Worm (Caenorhabditis elegans) whole organism, late embryonic: ENCODE measurements around the gene nspb-12.

Experiments used
- C08G9.2 ChIP-seq: sonication (generic microtip); optimal IDR thresholded peaks from 2 replicates; lab custom pipeline; 2016; ENCODE audit warnings: mild to moderate bottlenecking, missing genetic modification characterization, moderate library complexity, missing compliant biosample characterization
- K09A11.1 ChIP-seq: sonication (generic microtip); optimal IDR thresholded peaks from 2 replicates; lab custom pipeline; 2017; ENCODE audit warnings: antibody characterized with exemption, mild to moderate bottlenecking, missing genetic modification characterization, missing compliant biosample characterization; ENCODE audit not compliant: insufficient read depth
- T23F11.4 ChIP-seq: fragments of 200-800 bp; sonication (Bioruptor generic); optimal IDR thresholded peaks from 2 replicates; lab custom pipeline; 2018; ENCODE audit warnings: mild to moderate bottlenecking, missing genetic modification characterization, missing compliant biosample characterization
- Y22D7AL.16 ChIP-seq: sonication (generic microtip); optimal IDR thresholded peaks from 2 replicates; lab custom pipeline; 2016; ENCODE audit warnings: missing genetic modification characterization, missing compliant biosample characterization
- ama-1 ChIP-seq: fragments of 150-350 bp; optimal IDR thresholded peaks from 2 replicates; lab custom pipeline; 2014
- ceh-14 ChIP-seq: sonication (generic microtip); optimal IDR thresholded peaks from 2 replicates; lab custom pipeline; 2016; ENCODE audit warnings: missing genotype, missing genetic modification characterization, missing compliant biosample characterization
- ceh-19 ChIP-seq: fragments of 200-800 bp; sonication (Bioruptor generic); optimal IDR thresholded peaks from 2 replicates; lab custom pipeline; 2018; ENCODE audit warnings: mild to moderate bottlenecking, missing genetic modification characterization, missing compliant biosample characterization
- ceh-30 ChIP-seq: fragments of 150-350 bp; optimal IDR thresholded peaks from 2 replicates; lab custom pipeline; 2014; ENCODE audit warnings: missing biosample characterization, missing genetic modification characterization
- ceh-31 ChIP-seq: sonication (generic microtip); optimal IDR thresholded peaks from 2 replicates; lab custom pipeline; 2016; ENCODE audit warnings: missing genetic modification characterization, missing compliant biosample characterization
- ceh-45 ChIP-seq: fragments of 200-800 bp; sonication (Bioruptor generic); IDR thresholded peaks from 2 replicates; pipeline ENCODE4 v1.3.6; 2022; ENCODE audit warnings: missing genetic modification reagents, missing genetic modification characterization, missing compliant biosample characterization
- ceh-48 ChIP-seq: sonication (generic microtip); optimal IDR thresholded peaks from 2 replicates; lab custom pipeline; 2016; ENCODE audit warnings: missing genetic modification characterization, inconsistent platforms, missing compliant biosample characterization
- ceh-9 ChIP-seq: sonication (generic microtip); optimal IDR thresholded peaks from 2 replicates; lab custom pipeline; 2016; ENCODE audit warnings: mild to moderate bottlenecking, missing genetic modification characterization, inconsistent platforms, missing compliant biosample characterization
- che-1 ChIP-seq: sonication (generic microtip); optimal IDR thresholded peaks from 2 replicates; lab custom pipeline; 2016; ENCODE audit warnings: mild to moderate bottlenecking, missing genetic modification characterization, missing compliant biosample characterization
- dmd-4 ChIP-seq: sonication (generic microtip); optimal IDR thresholded peaks from 2 replicates; lab custom pipeline; 2016; ENCODE audit warnings: borderline replicate concordance, missing genetic modification characterization, missing compliant biosample characterization
- elt-2 ChIP-seq: sonication (generic microtip); optimal IDR thresholded peaks from 2 replicates; lab custom pipeline; 2016; ENCODE audit warnings: missing genetic modification reagents, missing genetic modification characterization, missing compliant biosample characterization
- elt-4 ChIP-seq: sonication (generic microtip); optimal IDR thresholded peaks from 2 replicates; lab custom pipeline; 2016; ENCODE audit warnings: missing genetic modification characterization, missing compliant biosample characterization
- ets-4 ChIP-seq: sonication (generic microtip); optimal IDR thresholded peaks from 2 replicates; lab custom pipeline; 2016; ENCODE audit warnings: missing genetic modification characterization, missing compliant biosample characterization
- fax-1 ChIP-seq: sonication (generic microtip); optimal IDR thresholded peaks from 2 replicates; lab custom pipeline; 2016; ENCODE audit warnings: missing genotype, missing genetic modification characterization, missing compliant biosample characterization
- gmeb-2 ChIP-seq: sonication (generic microtip); optimal IDR thresholded peaks from 2 replicates; lab custom pipeline; 2016; ENCODE audit warnings: missing genetic modification characterization, inconsistent platforms, missing compliant biosample characterization
- hlh-13 ChIP-seq: fragments of 200-800 bp; sonication (Bioruptor generic); optimal IDR thresholded peaks from 2 replicates; lab custom pipeline; 2018; ENCODE audit warnings: mild to moderate bottlenecking, missing genetic modification characterization, missing compliant biosample characterization
- hlh-15 ChIP-seq: sonication (generic microtip); optimal IDR thresholded peaks from 2 replicates; lab custom pipeline; 2016; ENCODE audit warnings: missing genetic modification characterization, missing compliant biosample characterization
- hlh-6 ChIP-seq: sonication (generic microtip); optimal IDR thresholded peaks from 2 replicates; lab custom pipeline; 2016; ENCODE audit warnings: missing genotype, missing genetic modification characterization, missing compliant biosample characterization
- hlh-8 ChIP-seq: sonication (generic microtip); optimal IDR thresholded peaks from 2 replicates; lab custom pipeline; 2016; ENCODE audit warnings: missing genotype, missing genetic modification characterization, missing compliant biosample characterization
- lim-6 ChIP-seq: sonication (generic microtip); optimal IDR thresholded peaks from 2 replicates; lab custom pipeline; 2016; ENCODE audit warnings: missing genetic modification characterization, missing compliant biosample characterization
- lin-11 ChIP-seq: fragments of 200-800 bp; sonication (Bioruptor generic); optimal IDR thresholded peaks from 2 replicates; lab custom pipeline; 2018; ENCODE audit warnings: mild to moderate bottlenecking, missing genetic modification characterization, missing compliant biosample characterization
- madf-2 ChIP-seq: sonication (generic microtip); optimal IDR thresholded peaks from 2 replicates; lab custom pipeline; 2017; ENCODE audit warnings: missing genetic modification characterization, missing compliant biosample characterization
- nhr-11 ChIP-seq: fragments of 150-350 bp; optimal IDR thresholded peaks from 2 replicates; lab custom pipeline; 2014; ENCODE audit warnings: missing biosample characterization, missing genetic modification characterization
- nhr-232 ChIP-seq: sonication (generic microtip); optimal IDR thresholded peaks from 2 replicates; lab custom pipeline; 2016; ENCODE audit warnings: missing genetic modification characterization, missing compliant biosample characterization
- npax-4 ChIP-seq: sonication (generic microtip); optimal IDR thresholded peaks from 2 replicates; lab custom pipeline; 2016; ENCODE audit warnings: missing genetic modification characterization, missing compliant biosample characterization
- odd-2 ChIP-seq: sonication (generic microtip); optimal IDR thresholded peaks from 2 replicates; lab custom pipeline; 2017; ENCODE audit warnings: antibody characterized with exemption, mild to moderate bottlenecking, missing genetic modification characterization, missing compliant biosample characterization
- pag-3 ChIP-seq: sonication (generic microtip); optimal IDR thresholded peaks from 2 replicates; lab custom pipeline; 2016; ENCODE audit warnings: missing compliant biosample characterization, missing genetic modification characterization, borderline replicate concordance
- pat-9 ChIP-seq: fragments of 200-800 bp; sonication (Bioruptor generic); optimal IDR thresholded peaks from 2 replicates; lab custom pipeline; 2018; ENCODE audit warnings: mild to moderate bottlenecking, missing genetic modification characterization, moderate library complexity, missing compliant biosample characterization
- pax-1 ChIP-seq: fragments of 150-350 bp; optimal IDR thresholded peaks from 2 replicates; lab custom pipeline; 2014; ENCODE audit warnings: missing biosample characterization, missing genetic modification characterization
- pha-4 ChIP-seq: fragments of 150-350 bp; optimal IDR thresholded peaks from 2 replicates; lab custom pipeline; 2018; ENCODE audit warnings: missing biosample characterization, missing genetic modification reagents, missing genetic modification characterization
- pros-1 ChIP-seq: fragments of 150-350 bp; optimal IDR thresholded peaks from 2 replicates; lab custom pipeline; 2014; ENCODE audit warnings: missing biosample characterization, missing genetic modification reagents, missing genetic modification characterization
- ref-2 ChIP-seq: sonication (generic microtip); optimal IDR thresholded peaks from 2 replicates; lab custom pipeline; 2016; ENCODE audit warnings: missing genetic modification characterization, missing compliant biosample characterization
- sox-2 ChIP-seq: fragments of 200-800 bp; sonication (Bioruptor generic); IDR thresholded peaks from 2 replicates; pipeline ENCODE4 v1.3.6; 2022; ENCODE audit warnings: missing genetic modification reagents, missing genetic modification characterization, missing compliant biosample characterization
- sox-4 ChIP-seq: sonication (generic microtip); optimal IDR thresholded peaks from 2 replicates; lab custom pipeline; 2017; ENCODE audit warnings: mild to moderate bottlenecking, missing genetic modification characterization, inconsistent platforms, missing compliant biosample characterization
- tbx-7 ChIP-seq: sonication (generic microtip); optimal IDR thresholded peaks from 2 replicates; lab custom pipeline; 2016; ENCODE audit warnings: missing genotype, missing genetic modification characterization, missing compliant biosample characterization
- unc-3 ChIP-seq, 2 experiments: fragments of 200-800 bp in 1 of 2; sonication (Bioruptor generic) in 1 of 2; sonication (generic microtip) in 1 of 2; conservative IDR thresholded peaks in 1 of 2; optimal IDR thresholded peaks in 1 of 2; 2 replicates each; pipeline versions ENCODE4 v1.3.6 to Lab custom; 2016 to 2022; ENCODE audit warnings: missing compliant biosample characterization in 2 of 2, missing genetic modification characterization in 2 of 2, missing genetic modification reagents in 1 of 2
- unc-42 ChIP-seq: sonication (generic microtip); optimal IDR thresholded peaks from 2 replicates; lab custom pipeline; 2016; ENCODE audit warnings: missing genotype, missing genetic modification characterization, missing compliant biosample characterization
- unc-55 ChIP-seq: sonication (generic microtip); optimal IDR thresholded peaks from 2 replicates; lab custom pipeline; 2017; ENCODE audit warnings: missing biosample characterization, missing genetic modification reagents, missing genetic modification characterization
- zip-5 ChIP-seq: sonication (generic microtip); optimal IDR thresholded peaks from 2 replicates; lab custom pipeline; 2016; ENCODE audit warnings: missing genetic modification characterization, missing compliant biosample characterization

nspb-12 gene

DNA sequence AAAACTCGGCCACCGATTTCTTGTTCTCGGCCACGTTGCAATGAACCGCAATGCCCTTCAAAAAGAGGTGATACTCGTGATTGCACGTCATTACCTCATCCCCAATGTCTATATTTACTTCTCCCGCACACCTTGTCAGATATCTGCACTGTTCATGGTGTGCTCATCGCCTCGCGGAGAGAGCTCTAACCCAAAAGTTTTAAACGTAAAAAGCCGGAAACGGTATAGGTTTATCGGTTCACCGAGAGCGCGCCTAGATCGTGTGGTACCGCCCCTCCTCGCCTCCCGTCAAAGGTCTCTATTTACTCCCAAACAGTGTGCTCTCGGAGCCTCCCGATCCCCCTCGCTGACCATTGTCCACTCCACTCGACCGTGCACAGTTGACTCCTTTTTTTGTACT, 16.1 kb upstream of the nspb-12 start, which contains the start of gene F56D2.3:
Gene F56D2.3, plus strand, starts transcription at position 301 of the 400 bp plus-strand sequence.
- no peak for TF ChIP-seq madf-2 (tag; lab: Kevin White, UChicago)
- no peak for TF ChIP-seq unc-3 (GFP tag; conservative IDR thresholded peaks at IDR 0.05; lab: Robert Waterston, UW)
- no peak for TF ChIP-seq unc-3 (tag; optimal IDR thresholded peaks at IDR 0.05; lab: Kevin White, UChicago)
- TF ChIP-seq elt-2, result no peak
- TF ChIP-seq C08G9.2, result no peak
- no peak for TF ChIP-seq ceh-48
- TF ChIP-seq ceh-30 (tag; lab: Kevin White, UChicago), result no peak
- TF ChIP-seq pax-1 (tag; lab: Kevin White, UChicago), result peak; percentile 16
- TF ChIP-seq hlh-8, result no peak
- TF ChIP-seq lim-6 (tag; lab: Kevin White, UChicago), result no peak
- peak; percentile 1 for TF ChIP-seq ets-4 (tag; lab: Kevin White, UChicago)
- TF ChIP-seq fax-1, result no peak
- TF ChIP-seq pha-4 (tag; lab: Kevin White, UChicago), result no peak
- TF ChIP-seq zip-5 (tag; lab: Kevin White, UChicago), result no peak
- no peak for TF ChIP-seq ama-1

DNA sequence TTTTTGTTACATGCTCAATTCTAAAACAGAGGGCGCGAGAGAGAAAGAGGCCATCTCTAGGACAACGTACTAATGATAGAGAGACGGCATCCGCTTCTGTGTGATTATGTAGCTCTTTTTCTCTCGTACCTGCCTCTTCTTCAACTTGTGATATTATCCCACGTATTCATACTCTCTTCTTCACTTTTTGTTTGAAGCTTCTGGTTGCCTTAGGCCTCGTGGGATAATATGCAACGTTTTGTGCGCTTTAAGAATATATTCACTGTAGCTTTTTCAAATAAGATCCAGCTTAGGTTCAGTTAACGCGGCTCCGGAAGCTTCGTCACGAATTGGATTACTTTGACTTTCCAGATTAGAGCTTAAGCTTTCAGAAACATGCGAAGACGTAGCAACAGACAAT, 14.2 kb upstream of the nspb-12 start, which contains the start of the genes F56D2.8 and uev-2:
Gene F56D2.8, minus strand, starts transcription at position 101 of the 400 bp plus-strand sequence.
Gene uev-2, plus strand, starts transcription at position 360 of the 400 bp plus-strand sequence.
- TF ChIP-seq ceh-19 (GFP tag; lab: Kevin White, UChicago), result no peak

- no peak for TF ChIP-seq ceh-45 (GFP tag; lab: Robert Waterston, UW)
Observed at ce11 chrIII:5581049-5581448, 12.5 kb upstream of the nspb-12 start, which contains the start of gene F56D2.5. F56D2.5 (minus strand) TSS chrIII:5581419.

- no peak for TF ChIP-seq ceh-31 (tag; lab: Kevin White, UChicago)
- no peak for TF ChIP-seq lin-11 (tag; lab: Kevin White, UChicago)
- TF ChIP-seq pros-1 (tag; lab: Kevin White, UChicago), result no peak
- TF ChIP-seq dmd-4, result no peak
- TF ChIP-seq pax-1 (tag; lab: Kevin White, UChicago), result no peak
- no peak for TF ChIP-seq pat-9 (tag; lab: Kevin White, UChicago)
- TF ChIP-seq Y22D7AL.16 (tag; lab: Kevin White, UChicago), result no peak
- TF ChIP-seq tbx-7 (tag; lab: Kevin White, UChicago), result no peak
- TF ChIP-seq pag-3 (tag; lab: Kevin White, UChicago), result no peak
- TF ChIP-seq hlh-6 (tag; lab: Kevin White, UChicago), result no peak
- no peak for TF ChIP-seq elt-2
- TF ChIP-seq nhr-11 (tag; lab: Kevin White, UChicago), result no peak
- no peak for TF ChIP-seq sox-2
- no peak for TF ChIP-seq ceh-14 (tag; lab: Kevin White, UChicago)
- no peak for TF ChIP-seq gmeb-2 (tag; lab: Kevin White, UChicago)
- TF ChIP-seq ref-2 (tag; lab: Kevin White, UChicago), result no peak
- no peak for TF ChIP-seq C08G9.2
- no peak for TF ChIP-seq sox-4
Observed at ce11 chrIII:5573694-5574093, 5.1 kb upstream of the nspb-12 start, which contains the start of gene molo-1. molo-1 (plus strand) TSS chrIII:5573994.

DNA sequence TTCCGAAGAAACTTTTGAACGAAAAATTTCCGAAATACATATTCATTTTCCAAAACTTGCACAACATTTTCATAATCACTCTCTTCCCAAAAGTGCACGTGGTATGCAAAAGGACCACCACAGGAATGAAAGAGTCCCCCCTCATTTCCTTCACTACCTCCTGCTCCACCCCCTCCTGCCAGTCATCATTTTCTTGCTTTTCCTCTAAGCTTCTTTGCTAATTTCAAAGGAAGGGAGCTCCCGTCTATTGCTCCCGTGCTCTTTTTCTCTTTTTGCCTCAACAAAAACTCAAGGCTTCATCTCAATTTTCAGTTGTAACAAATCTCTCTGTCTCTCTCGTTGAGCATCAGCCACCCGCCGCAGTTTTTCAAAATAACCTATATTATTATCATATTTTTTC, 4.2 kb upstream of the nspb-12 start:
- TF ChIP-seq hlh-13 (GFP tag; lab: Kevin White, UChicago), result no peak
- TF ChIP-seq K09A11.1, result no peak
- no peak for TF ChIP-seq dmd-4
- TF ChIP-seq elt-2, result no peak
- TF ChIP-seq T23F11.4 (GFP tag; lab: Kevin White, UChicago), result no peak
- TF ChIP-seq ceh-9 (tag; lab: Kevin White, UChicago), result no peak
- no peak for TF ChIP-seq hlh-15 (tag; lab: Kevin White, UChicago)
- no peak for TF ChIP-seq ceh-45 (GFP tag; lab: Robert Waterston, UW)
- TF ChIP-seq unc-55 (GFP tag; lab: Kevin White, UChicago), result no peak
- TF ChIP-seq npax-4 (tag; lab: Kevin White, UChicago), result no peak
- TF ChIP-seq nhr-232 (tag; lab: Kevin White, UChicago), result no peak
- TF ChIP-seq odd-2 (tag; lab: Kevin White, UChicago), result no peak
- no peak for TF ChIP-seq che-1 (tag; lab: Kevin White, UChicago)
- TF ChIP-seq elt-4 (tag; lab: Kevin White, UChicago), result no peak
- no peak for TF ChIP-seq ceh-31 (tag; lab: Kevin White, UChicago)
- no peak for TF ChIP-seq pros-1 (tag; lab: Kevin White, UChicago)
- no peak for TF ChIP-seq unc-42
